Worm (Caenorhabditis elegans): ENCODE data around the gene T03G6.7.

DNA sequence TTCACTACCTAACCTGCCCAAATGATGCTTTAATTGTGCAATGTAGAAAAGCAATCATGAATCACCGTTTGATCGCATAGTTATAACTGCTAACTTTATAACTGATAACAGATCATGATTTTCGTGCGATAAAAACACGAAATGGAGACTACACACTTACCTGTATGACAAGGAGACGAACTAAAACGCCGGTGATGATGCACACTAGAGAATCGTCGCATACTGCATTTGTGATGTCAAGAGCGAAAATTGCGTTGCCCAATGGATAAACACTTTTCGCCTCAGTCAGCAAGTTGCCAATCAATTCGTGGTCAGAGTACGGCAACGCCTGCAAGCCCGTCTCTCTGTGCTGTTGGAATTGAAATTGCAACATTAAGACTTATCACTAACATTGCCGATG lies 24.8 kb upstream of the T03G6.7 start:
- TF ChIP-seq mep-1 (tag; optimal IDR thresholded peaks at IDR 0.05) (no peak), ces-1 (GFP tag; optimal IDR thresholded peaks at IDR 0.05) (no peak)
